Worm (Caenorhabditis elegans): ENCODE data around the gene tag-276.

tag-276 gene

DNA sequence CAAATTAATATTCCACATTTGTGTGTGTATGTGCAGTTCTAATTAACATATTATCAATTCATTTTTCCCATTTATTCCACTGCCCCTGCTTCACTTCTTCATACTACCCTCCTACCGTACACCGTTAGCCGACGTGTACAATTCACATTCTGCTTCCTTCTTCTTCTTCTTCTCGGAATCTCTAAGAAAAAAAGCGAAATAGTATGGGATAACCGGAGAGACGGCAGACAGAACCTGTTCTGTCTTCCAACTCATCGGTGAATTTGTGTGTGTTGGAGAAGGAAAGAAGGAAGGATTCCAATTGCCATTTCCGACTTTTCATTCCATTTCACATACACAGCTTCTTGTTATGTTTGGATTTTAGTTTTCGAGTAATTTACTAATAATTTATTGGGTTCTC lies 11.4 kb downstream of the tag-276 start:
- TF ChIP-seq cnd-1 (tag; optimal IDR thresholded peaks at IDR 0.05) (no peak), flh-1 (GFP tag; optimal IDR thresholded peaks at IDR 0.05) (no peak), ceh-83 (GFP tag; optimal IDR thresholded peaks at IDR 0.05) (no peak), lsy-2 (tag; optimal IDR thresholded peaks at IDR 0.05) (peak; percentile 24), ham-2 (GFP tag; optimal IDR thresholded peaks at IDR 0.05) (peak; percentile 61), unc-120 (tag; optimal IDR thresholded peaks at IDR 0.05; ENCODE audit: poor library complexity, severe bottlenecking) (no peak), elt-1 (tag; optimal IDR thresholded peaks at IDR 0.05; ENCODE audit: borderline replicate concordance, insufficient read depth) (no peak)

ce11 chrII:12228005-12228404 lies 20.9 kb downstream of the tag-276 start, which contains the start of gene sinh-1:
Gene sinh-1 (plus strand): TSS chrII:12228305.
- TF ChIP-seq lin-13 (tag; optimal IDR thresholded peaks at IDR 0.05) (no peak), unc-39 (tag; optimal IDR thresholded peaks at IDR 0.05) (no peak), nhr-28 (tag; optimal IDR thresholded peaks at IDR 0.05) (no peak), cnd-1 (tag; optimal IDR thresholded peaks at IDR 0.05) (no peak), snpc-4 (tag; optimal IDR thresholded peaks at IDR 0.05) (no peak), mab-5 (tag; optimal IDR thresholded peaks at IDR 0.05) (no peak), blmp-1 (tag; optimal IDR thresholded peaks at IDR 0.05) (no peak), elt-1 (tag; optimal IDR thresholded peaks at IDR 0.05; ENCODE audit: borderline replicate concordance, insufficient read depth) (no peak), flh-1 (GFP tag; optimal IDR thresholded peaks at IDR 0.05) (no peak)

DNA sequence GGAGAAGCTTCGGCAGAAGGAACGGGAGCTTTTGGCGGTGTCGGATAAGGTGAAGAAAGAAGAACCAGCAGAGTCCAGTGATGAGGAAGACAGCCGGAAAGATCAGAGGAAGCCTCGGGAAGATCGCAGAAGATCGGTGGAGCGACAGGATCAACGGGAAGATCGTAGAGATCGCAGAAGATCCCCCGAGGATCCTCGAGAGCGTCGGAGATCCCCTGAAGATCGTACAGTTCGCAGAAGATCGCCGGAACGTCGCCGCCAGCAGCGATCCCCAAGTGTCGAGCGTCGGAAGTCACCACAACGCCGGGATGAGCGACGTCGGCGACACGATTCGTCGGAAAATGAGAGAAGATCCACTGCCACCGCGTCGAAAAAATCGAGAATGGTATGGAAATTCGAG lies 22.8 kb downstream of the tag-276 start:
- no peak for TF ChIP-seq nhr-12 (tag; optimal IDR thresholded peaks at IDR 0.05)
- no peak for TF ChIP-seq unc-39 (tag; optimal IDR thresholded peaks at IDR 0.05)
- TF ChIP-seq nhr-76 (tag; optimal IDR thresholded peaks at IDR 0.05), result no peak
- TF ChIP-seq lin-32 (GFP tag; optimal IDR thresholded peaks at IDR 0.05), result no peak
- no peak for TF ChIP-seq ham-2 (GFP tag; optimal IDR thresholded peaks at IDR 0.05)
- TF ChIP-seq nhr-28 (tag; optimal IDR thresholded peaks at IDR 0.05), result no peak
- no peak for TF ChIP-seq mls-2 (tag; optimal IDR thresholded peaks at IDR 0.05)
- no peak for TF ChIP-seq nhr-237 (tag; optimal IDR thresholded peaks at IDR 0.05)
- no peak for TF ChIP-seq pha-4 (tag; optimal IDR thresholded peaks at IDR 0.05)
- no peak for TF ChIP-seq mep-1 (tag; optimal IDR thresholded peaks at IDR 0.05)
- TF ChIP-seq drap-1 (GFP tag; optimal IDR thresholded peaks at IDR 0.05), result no peak
- TF ChIP-seq ceh-39 (tag; optimal IDR thresholded peaks at IDR 0.05), result no peak
- no peak for TF ChIP-seq lsy-2 (tag; optimal IDR thresholded peaks at IDR 0.05)
- TF ChIP-seq ces-1 (GFP tag; optimal IDR thresholded peaks at IDR 0.05), result no peak
- no peak for TF ChIP-seq unc-62 (GFP tag; optimal IDR thresholded peaks at IDR 0.05)

ce11 chrII:12224916-12225406 lies 24.0 kb downstream of the tag-276 start, which contains the start of the genes pqn-87 and rsr-2:
Gene pqn-87 (minus strand): TSS chrII:12225086.
Gene rsr-2 (plus strand): TSS chrII:12225356.
- TF ChIP-seq lsy-2 (tag; optimal IDR thresholded peaks at IDR 0.05), result peak; percentile 54
- TF ChIP-seq ham-2 (GFP tag; optimal IDR thresholded peaks at IDR 0.05), result peak; percentile 15
- peak; percentile 21 for TF ChIP-seq mls-2 (tag; optimal IDR thresholded peaks at IDR 0.05)
- TF ChIP-seq ces-1 (GFP tag; optimal IDR thresholded peaks at IDR 0.05), result peak; percentile 24
- TF ChIP-seq mep-1 (tag; optimal IDR thresholded peaks at IDR 0.05), result peak; percentile 27
- TF ChIP-seq sptf-1 (tag; optimal IDR thresholded peaks at IDR 0.05), result peak; percentile 9
- TF ChIP-seq bed-3 (GFP tag; optimal IDR thresholded peaks at IDR 0.05), result no peak
- no peak for TF ChIP-seq cnd-1 (tag; optimal IDR thresholded peaks at IDR 0.05)

ce11 chrII:12222524-12222923 lies 26.4 kb downstream of the tag-276 start:
- peak; percentile 49 for TF ChIP-seq sptf-1 (tag; optimal IDR thresholded peaks at IDR 0.05)
- TF ChIP-seq nhr-76 (tag; optimal IDR thresholded peaks at IDR 0.05), result no peak
- no peak for TF ChIP-seq ceh-43 (GFP tag; optimal IDR thresholded peaks at IDR 0.05)
- peak; percentile 95 for TF ChIP-seq nhr-2 (tag; optimal IDR thresholded peaks at IDR 0.05)
- TF ChIP-seq ztf-11 (tag; optimal IDR thresholded peaks at IDR 0.05), result peak; percentile 52
- peak; percentile 52 for TF ChIP-seq ceh-83 (GFP tag; optimal IDR thresholded peaks at IDR 0.05)
- TF ChIP-seq lin-13 (tag; optimal IDR thresholded peaks at IDR 0.05), result peak; percentile 51
- TF ChIP-seq snpc-4 (tag; optimal IDR thresholded peaks at IDR 0.05), result no peak
- peak; percentile 54 for TF ChIP-seq nhr-237 (tag; optimal IDR thresholded peaks at IDR 0.05)
- TF ChIP-seq unc-62 (GFP tag; optimal IDR thresholded peaks at IDR 0.05), result peak; percentile 75
- TF ChIP-seq tbx-8 (GFP tag; optimal IDR thresholded peaks at IDR 0.05), result no peak
- peak; percentile 52 for TF ChIP-seq M03D4.4 (tag; optimal IDR thresholded peaks at IDR 0.05)
- TF ChIP-seq nhr-28 (tag; optimal IDR thresholded peaks at IDR 0.05), result no peak
- TF ChIP-seq ham-2 (GFP tag; optimal IDR thresholded peaks at IDR 0.05), result peak; percentile 90
- peak; percentile 68 for TF ChIP-seq lsy-2 (tag; optimal IDR thresholded peaks at IDR 0.05)
- no peak for TF ChIP-seq zip-8 (tag; optimal IDR thresholded peaks at IDR 0.05)
- TF ChIP-seq bed-3 (GFP tag; optimal IDR thresholded peaks at IDR 0.05), result no peak
- peak; percentile 79 for TF ChIP-seq cnd-1 (tag; optimal IDR thresholded peaks at IDR 0.05)
- peak; percentile 72 for TF ChIP-seq drap-1 (GFP tag; optimal IDR thresholded peaks at IDR 0.05)
- peak; percentile 39 for TF ChIP-seq pha-4 (tag; optimal IDR thresholded peaks at IDR 0.05)
- peak; percentile 76 for TF ChIP-seq unc-120 (tag; optimal IDR thresholded peaks at IDR 0.05; ENCODE audit: poor library complexity, severe bottlenecking)
- peak; percentile 60 for TF ChIP-seq ces-1 (GFP tag; optimal IDR thresholded peaks at IDR 0.05)
- no peak for TF ChIP-seq sem-2 (GFP tag; optimal IDR thresholded peaks at IDR 0.05)
- peak; percentile 26 for TF ChIP-seq hlh-1 (tag; optimal IDR thresholded peaks at IDR 0.05)
- no peak for TF ChIP-seq lin-32 (GFP tag; optimal IDR thresholded peaks at IDR 0.05)
- peak; percentile 9 for TF ChIP-seq elt-1 (tag; optimal IDR thresholded peaks at IDR 0.05; ENCODE audit: borderline replicate concordance, insufficient read depth)
- TF ChIP-seq mls-2 (tag; optimal IDR thresholded peaks at IDR 0.05), result peak; percentile 58

Measured in whole organism, mixed stage, embryonic.